Fruit fly (Drosophila melanogaster) whole organism, embryonic: ENCODE measurements around the gene Ku80.

Experiments used
- Atf6 ChIP-seq: fragments of 200-800 bp; sonication (Bioruptor generic); IDR thresholded peaks from 2 replicates; pipeline ENCODE4 v1.3.6; 2022; ENCODE audit warnings: missing biosample characterization, missing genetic modification characterization
- Awh ChIP-seq: fragments of 200-800 bp; sonication (Bioruptor generic); IDR thresholded peaks from 2 replicates; pipeline ENCODE4, ENCODE4 v1.3.6; 2022; ENCODE audit warnings: missing biosample characterization, missing genetic modification characterization
- Bteb2 ChIP-seq: fragments of 200-800 bp; sonication (Bioruptor generic); optimal IDR thresholded peaks from 2 replicates; lab custom pipeline; 2016; ENCODE audit warnings: missing biosample characterization, missing genetic modification characterization
- CG11560 ChIP-seq: fragments of 200-800 bp; sonication (Bioruptor generic); IDR thresholded peaks from 3 replicates; pipeline ENCODE4 v1.3.6; 2022; ENCODE audit warnings: missing biosample characterization, missing genetic modification characterization
- CG12071 ChIP-seq: fragments of 200-800 bp; sonication (Bioruptor generic); optimal IDR thresholded peaks from 3 replicates; lab custom pipeline; 2018; ENCODE audit warnings: missing biosample characterization, mild to moderate bottlenecking, missing genetic modification characterization
- CG1233 ChIP-seq: fragments of 200-800 bp; sonication (Bioruptor generic); optimal IDR thresholded peaks from 4 replicates; lab custom pipeline; 2018; ENCODE audit warnings: missing biosample characterization, mild to moderate bottlenecking, missing genetic modification characterization
- CG12659 ChIP-seq: fragments of 200-800 bp; sonication (Bioruptor generic); optimal IDR thresholded peaks from 3 replicates; lab custom pipeline; 2017; ENCODE audit warnings: mild to moderate bottlenecking, missing biosample characterization, missing genetic modification reagents, missing genetic modification characterization
- CG13287 ChIP-seq: fragments of 200-800 bp; sonication (Bioruptor generic); IDR thresholded peaks from 2 replicates; pipeline ENCODE4 v1.3.6; 2022; ENCODE audit warnings: missing biosample characterization, missing genetic modification characterization; ENCODE audit not compliant: partially characterized antibody
- CG13775 ChIP-seq: fragments of 200-800 bp; sonication (Bioruptor generic); optimal IDR thresholded peaks from 3 replicates; lab custom pipeline; 2017; ENCODE audit warnings: missing biosample characterization, mild to moderate bottlenecking, missing genetic modification characterization
- CG1529 ChIP-seq: fragments of 200-800 bp; sonication (Bioruptor generic); optimal IDR thresholded peaks from 3 replicates; lab custom pipeline; 2018; ENCODE audit warnings: missing biosample characterization, missing genetic modification characterization
- CG16779 ChIP-seq: fragments of 200-800 bp; sonication (Bioruptor generic); IDR thresholded peaks from 2 replicates; pipeline ENCODE4 v1.3.6; 2022; ENCODE audit warnings: missing biosample characterization, missing genetic modification characterization
- CG17385 ChIP-seq: fragments of 200-800 bp; sonication (Bioruptor generic); optimal IDR thresholded peaks from 3 replicates; lab custom pipeline; 2018; ENCODE audit warnings: missing biosample characterization, mild to moderate bottlenecking, missing genetic modification characterization
- CG4404 ChIP-seq: fragments of 200-800 bp; sonication (Bioruptor generic); IDR thresholded peaks from 2 replicates; pipeline ENCODE4 v1.3.6; 2022; ENCODE audit warnings: missing biosample characterization, missing genetic modification characterization
- CG5180 ChIP-seq: fragments of 200-800 bp; sonication (Bioruptor generic); optimal IDR thresholded peaks from 3 replicates; lab custom pipeline; 2017; ENCODE audit warnings: missing biosample characterization, missing genetic modification characterization, mild to moderate bottlenecking, moderate library complexity, missing genetic modification reagents
- CG7839 ChIP-seq: fragments of 200-800 bp; sonication (Bioruptor generic); optimal IDR thresholded peaks from 3 replicates; lab custom pipeline; 2018; ENCODE audit warnings: missing biosample characterization, mild to moderate bottlenecking, missing genetic modification characterization, moderate library complexity
- CG9437 ChIP-seq: fragments of 200-800 bp; sonication (Bioruptor generic); optimal IDR thresholded peaks from 2 replicates; lab custom pipeline; 2018; ENCODE audit warnings: missing biosample characterization, mild to moderate bottlenecking, missing genetic modification characterization
- CHES-1-like ChIP-seq: fragments of 200-800 bp; sonication (Bioruptor generic); optimal IDR thresholded peaks from 2 replicates; lab custom pipeline; 2016; ENCODE audit warnings: missing biosample characterization, missing genetic modification characterization
- Dad ChIP-seq: fragments of 200-800 bp; sonication (Bioruptor generic); optimal IDR thresholded peaks from 3 replicates; lab custom pipeline; 2016; ENCODE audit warnings: missing biosample characterization, missing genetic modification characterization
- Ets65A ChIP-seq: fragments of 200-800 bp; sonication (Bioruptor generic); peaks from one replicate; lab custom pipeline; 2016; ENCODE audit warnings: missing biosample characterization, missing genetic modification characterization
- HLH3B ChIP-seq: fragments of 200-800 bp; sonication (Bioruptor generic); IDR thresholded peaks from 2 replicates; pipeline ENCODE4 v1.3.6; 2022; ENCODE audit warnings: missing biosample characterization, missing genetic modification characterization
- HLH54F ChIP-seq: fragments of 200-800 bp; sonication (Bioruptor generic); optimal IDR thresholded peaks from 3 replicates; lab custom pipeline; 2016; ENCODE audit warnings: missing biosample characterization, missing genetic modification characterization
- Max ChIP-seq: fragments of 200-800 bp; sonication (Bioruptor generic); optimal IDR thresholded peaks from 2 replicates; lab custom pipeline; 2016; ENCODE audit warnings: missing biosample characterization, mild to moderate bottlenecking, missing genetic modification characterization
- Myb ChIP-seq: fragments of 200-800 bp; sonication (Bioruptor generic); optimal IDR thresholded peaks from 2 replicates; lab custom pipeline; 2016; ENCODE audit warnings: missing biosample characterization, missing genetic modification characterization
- NFAT ChIP-seq: fragments of 200-800 bp; sonication (Bioruptor generic); IDR thresholded peaks from 2 replicates; pipeline ENCODE4 v1.3.6; 2022; ENCODE audit warnings: missing biosample characterization, missing genetic modification characterization
- Nf-YB ChIP-seq: fragments of 200-800 bp; sonication (Bioruptor generic); optimal IDR thresholded peaks from 3 replicates; lab custom pipeline; 2019; ENCODE audit warnings: missing biosample characterization, mild to moderate bottlenecking, missing genetic modification characterization, moderate library complexity
- Ptx1 ChIP-seq: fragments of 200-800 bp; sonication (Bioruptor generic); IDR thresholded peaks from 2 replicates; pipeline ENCODE4 v1.3.6; 2022; ENCODE audit warnings: missing biosample characterization, missing genetic modification characterization
- TFAM ChIP-seq: fragments of 200-800 bp; sonication (Bioruptor generic); optimal IDR thresholded peaks from 2 replicates; lab custom pipeline; 2017; ENCODE audit warnings: missing biosample characterization, missing genetic modification characterization, inconsistent platforms
- al ChIP-seq: fragments of 200-800 bp; sonication (Bioruptor generic); IDR thresholded peaks from 2 replicates; pipeline ENCODE4 v1.3.6; 2022; ENCODE audit warnings: missing biosample characterization, missing genetic modification characterization
- bowl ChIP-seq: fragments of 200-800 bp; sonication (Bioruptor generic); IDR thresholded peaks from 2 replicates; pipeline ENCODE4 v1.3.6; 2022; ENCODE audit warnings: missing biosample characterization, missing genetic modification characterization
- chn ChIP-seq: fragments of 200-800 bp; sonication (Bioruptor generic); optimal IDR thresholded peaks from 2 replicates; lab custom pipeline; 2016; ENCODE audit warnings: missing biosample characterization, missing genetic modification characterization
- eve ChIP-seq, 2 experiments: fragments of >200 bp; optimal IDR thresholded peaks; 2 replicates each; lab custom pipeline; 2017; ENCODE audit warnings: missing biosample characterization in 2 of 2, missing genetic modification characterization in 2 of 2
- ewg ChIP-seq: fragments of 200-800 bp; sonication (Bioruptor generic); optimal IDR thresholded peaks from 3 replicates; lab custom pipeline; 2017; ENCODE audit warnings: mild to moderate bottlenecking, missing biosample characterization, missing genetic modification reagents, missing genetic modification characterization
- gcm2 ChIP-seq: fragments of 200-800 bp; sonication (Bioruptor generic); optimal IDR thresholded peaks from 2 replicates; lab custom pipeline; 2016; ENCODE audit warnings: missing biosample characterization, missing genetic modification characterization
- grn ChIP-seq: fragments of 200-800 bp; sonication (Bioruptor generic); optimal IDR thresholded peaks from 3 replicates; lab custom pipeline; 2017; ENCODE audit warnings: missing biosample characterization, missing genetic modification characterization
- her ChIP-seq: fragments of 200-800 bp; sonication (Bioruptor generic); optimal IDR thresholded peaks from 2 replicates; lab custom pipeline; 2016; ENCODE audit warnings: missing biosample characterization, missing genetic modification characterization
- knrl ChIP-seq: fragments of 200-800 bp; sonication (Bioruptor generic); IDR thresholded peaks from 3 replicates; pipeline ENCODE4 v1.3.6; 2022; ENCODE audit warnings: missing biosample characterization, missing genetic modification characterization; ENCODE audit not compliant: partially characterized antibody
- lmd ChIP-seq: fragments of 200-800 bp; sonication (Bioruptor generic); IDR thresholded peaks from 2 replicates; pipeline ENCODE4 v1.3.6; 2022; ENCODE audit warnings: missing biosample characterization, missing genetic modification characterization
- lola ChIP-seq, 3 experiments: fragments of >200 bp in 2 of 3; fragments of 200-800 bp in 1 of 3; sonication (Bioruptor generic) in 1 of 3; optimal IDR thresholded peaks; 2 replicates each; lab custom pipeline; 2017 to 2019; ENCODE audit warnings: missing biosample characterization in 3 of 3, missing genetic modification characterization in 3 of 3, mild to moderate bottlenecking in 1 of 3, moderate library complexity in 1 of 3
- maf-S ChIP-seq: fragments of 200-800 bp; sonication (Bioruptor generic); optimal IDR thresholded peaks from 2 replicates; lab custom pipeline; 2016; ENCODE audit warnings: missing biosample characterization, missing genetic modification characterization
- pho ChIP-seq: fragments of 200-800 bp; sonication (Bioruptor generic); optimal IDR thresholded peaks from 2 replicates; lab custom pipeline; 2016; ENCODE audit warnings: missing biosample characterization, missing genetic modification characterization
- prd ChIP-seq, 3 experiments: fragments of >200 bp in 2 of 3; fragments of 200-800 bp in 1 of 3; sonication (Bioruptor generic) in 1 of 3; optimal IDR thresholded peaks in 2 of 3; IDR thresholded peaks in 1 of 3; 2 replicates in 2 of 3; 3 replicates in 1 of 3; pipeline versions ENCODE4 v1.3.6 to Lab custom; 2017 to 2022; ENCODE audit warnings: missing biosample characterization in 1 of 3, missing genetic modification characterization in 1 of 3
- pzg ChIP-seq: fragments of 200-800 bp; sonication (Bioruptor generic); optimal IDR thresholded peaks from 3 replicates; lab custom pipeline; 2018; ENCODE audit warnings: missing biosample characterization, mild to moderate bottlenecking, missing genetic modification characterization, moderate library complexity
- repo ChIP-seq: fragments of 200-800 bp; sonication (Bioruptor generic); optimal IDR thresholded peaks from 2 replicates; lab custom pipeline; 2016; ENCODE audit warnings: missing biosample characterization, missing genetic modification characterization
- tin ChIP-seq: fragments of 200-800 bp; sonication (Bioruptor generic); optimal IDR thresholded peaks from 3 replicates; lab custom pipeline; 2016; ENCODE audit warnings: missing biosample characterization, missing genetic modification characterization
- trem ChIP-seq: fragments of 200-800 bp; optimal IDR thresholded peaks from 3 replicates; lab custom pipeline; 2019; ENCODE audit warnings: missing biosample characterization, mild to moderate bottlenecking, missing genetic modification characterization, moderate library complexity
- wdn ChIP-seq: fragments of 200-800 bp; sonication (Bioruptor generic); IDR thresholded peaks from 2 replicates; pipeline ENCODE4 v1.3.6; 2022; ENCODE audit warnings: missing biosample characterization, missing genetic modification characterization

The Ku80 gene

dm6 chr2L:15747394-15748260, 23.3 kb downstream of the Ku80 start, which contains the start of gene CycE (continued):
- TF ChIP-seq repo (GFP tag; lab: Kevin White, UChicago) (no peak), Myb (GFP tag; lab: Kevin White, UChicago) (peak; percentile 71), al (GFP tag; lab: Robert Waterston, UW) (no peak), lola (GFP tag; optimal IDR thresholded peaks at IDR 0.05; lab: Kevin White, UChicago) (no peak), Bteb2 (GFP tag; lab: Kevin White, UChicago) (no peak), pho (GFP tag; lab: Kevin White, UChicago) (no peak), tin (no peak), HLH3B (GFP tag; lab: Robert Waterston, UW) (no peak), pzg (GFP tag; lab: Kevin White, UChicago) (peak; percentile 51), CG13287 (GFP tag; lab: Robert Waterston, UW) (peak; percentile 43)

dm6 chr2L:15746600-15747393, 24.2 kb downstream of the Ku80 start:
- TF ChIP-seq wdn (GFP tag; lab: Robert Waterston, UW) (0 out of 2 replicates have a peak, but pooled peaks have one; percentile 52), CG1529 (peak; percentile 84), CG13775 (GFP tag; lab: Kevin White, UChicago) (peak; percentile 96), Dad (GFP tag; lab: Kevin White, UChicago) (peak; percentile 11), ewg (GFP tag; lab: Kevin White, UChicago) (peak; percentile 82), CG12659 (peak; percentile 96), CG12071 (GFP tag; lab: Kevin White, UChicago) (no peak), Nf-YB (GFP tag; lab: Kevin White, UChicago) (peak; percentile 83), NFAT (GFP tag; lab: Robert Waterston, UW) (peak; percentile 62), chn (GFP tag; lab: Kevin White, UChicago) (peak; percentile 17), grn (GFP tag; lab: Kevin White, UChicago) (no peak), TFAM (GFP tag; lab: Kevin White, UChicago) (no peak), HLH54F (peak; percentile 44), Max (GFP tag; lab: Kevin White, UChicago) (peak; percentile 61), CG9437 (GFP tag; lab: Kevin White, UChicago) (peak; percentile 95), Ptx1 (GFP tag; lab: Robert Waterston, UW) (peak; percentile 87), knrl (GFP tag; lab: Robert Waterston, UW) (no peak), CHES-1-like (GFP tag; lab: Kevin White, UChicago) (peak; percentile 7), Atf6 (GFP tag; lab: Robert Waterston, UW) (peak; percentile 59; the same call in 1 of the 2 replicates), CG7839 (tag; lab: Kevin White, UChicago) (peak; percentile 95), CG4404 (GFP tag; lab: Robert Waterston, UW) (no peak; the same call in none of the 2 replicates), CG5180 (peak; percentile 74), Ets65A (GFP tag; lab: Kevin White, UChicago) (peak; percentile 95), her (GFP tag; lab: Kevin White, UChicago) (no peak), CG11560 (tag; lab: Robert Waterston, UW) (peak; percentile 65; the same call in 2 of the 3 replicates), CG17385 (GFP tag; lab: Kevin White, UChicago) (peak; percentile 90), eve (GFP tag; optimal IDR thresholded peaks at IDR 0.05; lab: Kevin White, UChicago) (no peak), CG1233 (peak; percentile 94), trem (tag; lab: Kevin White, UChicago) (peak; percentile 92), CG16779 (GFP tag; lab: Robert Waterston, UW) (no peak), Awh (GFP tag; lab: Robert Waterston, UW) (peak; percentile 83), prd (optimal IDR thresholded peaks at IDR 0.05; lab: Kevin White, UChicago) (no peak), prd (GFP tag; IDR thresholded peaks at IDR 0.05; lab: Robert Waterston, UW) (peak; percentile 80), gcm2 (GFP tag; lab: Kevin White, UChicago) (peak; percentile 32), bowl (GFP tag; lab: Robert Waterston, UW) (no peak), maf-S (GFP tag; lab: Kevin White, UChicago) (no peak), lmd (GFP tag; lab: Robert Waterston, UW) (peak; percentile 89)
